Worm (Caenorhabditis elegans) whole organism, late embryonic: Measurements from ENCODE around the gene C33D9.3.

ENCODE experiments used
- C38D4.7 ChIP-seq: fragments of 200-800 bp; sonication (Bioruptor generic); optimal IDR thresholded peaks from 2 replicates; lab custom pipeline; 2018; ENCODE audit warnings: mild to moderate bottlenecking, missing genetic modification characterization, moderate library complexity, missing compliant biosample characterization
- F13H6.1 ChIP-seq: sonication (generic microtip); optimal IDR thresholded peaks from 2 replicates; lab custom pipeline; 2016; ENCODE audit warnings: missing genetic modification characterization, missing compliant biosample characterization
- K02D7.2 ChIP-seq: sonication (generic microtip); optimal IDR thresholded peaks from 2 replicates; lab custom pipeline; 2017; ENCODE audit warnings: mild to moderate bottlenecking, missing genetic modification characterization, missing compliant biosample characterization
- T23F11.4 ChIP-seq: fragments of 200-800 bp; sonication (Bioruptor generic); optimal IDR thresholded peaks from 2 replicates; lab custom pipeline; 2018; ENCODE audit warnings: mild to moderate bottlenecking, missing genetic modification characterization, missing compliant biosample characterization
- ama-1 ChIP-seq: fragments of 150-350 bp; optimal IDR thresholded peaks from 2 replicates; lab custom pipeline; 2014
- ceh-14 ChIP-seq: sonication (generic microtip); optimal IDR thresholded peaks from 2 replicates; lab custom pipeline; 2016; ENCODE audit warnings: missing genotype, missing genetic modification characterization, missing compliant biosample characterization
- ceh-18 ChIP-seq: sonication (generic microtip); optimal IDR thresholded peaks from 2 replicates; lab custom pipeline; 2016; ENCODE audit warnings: missing genetic modification characterization, missing compliant biosample characterization
- ceh-19 ChIP-seq: fragments of 200-800 bp; sonication (Bioruptor generic); optimal IDR thresholded peaks from 2 replicates; lab custom pipeline; 2018; ENCODE audit warnings: mild to moderate bottlenecking, missing genetic modification characterization, missing compliant biosample characterization
- ceh-22 ChIP-seq: sonication (generic microtip); optimal IDR thresholded peaks from 2 replicates; lab custom pipeline; 2017; ENCODE audit warnings: missing biosample characterization, missing genetic modification characterization
- ceh-30 ChIP-seq: fragments of 150-350 bp; optimal IDR thresholded peaks from 2 replicates; lab custom pipeline; 2014; ENCODE audit warnings: missing biosample characterization, missing genetic modification characterization
- ceh-31 ChIP-seq: sonication (generic microtip); optimal IDR thresholded peaks from 2 replicates; lab custom pipeline; 2016; ENCODE audit warnings: missing genetic modification characterization, missing compliant biosample characterization
- ceh-48 ChIP-seq: sonication (generic microtip); optimal IDR thresholded peaks from 2 replicates; lab custom pipeline; 2016; ENCODE audit warnings: missing genetic modification characterization, inconsistent platforms, missing compliant biosample characterization
- ceh-6 ChIP-seq: fragments of 200-800 bp; sonication (Bioruptor generic); optimal IDR thresholded peaks from 2 replicates; lab custom pipeline; 2018; ENCODE audit warnings: mild to moderate bottlenecking, missing genetic modification characterization, missing compliant biosample characterization
- elt-2 ChIP-seq: sonication (generic microtip); optimal IDR thresholded peaks from 2 replicates; lab custom pipeline; 2016; ENCODE audit warnings: missing genetic modification reagents, missing genetic modification characterization, missing compliant biosample characterization
- elt-4 ChIP-seq: sonication (generic microtip); optimal IDR thresholded peaks from 2 replicates; lab custom pipeline; 2016; ENCODE audit warnings: missing genetic modification characterization, missing compliant biosample characterization
- fkh-10 ChIP-seq: fragments of 150-350 bp; optimal IDR thresholded peaks from 2 replicates; lab custom pipeline; 2014; ENCODE audit warnings: missing biosample characterization, missing genetic modification reagents, missing genetic modification characterization
- gmeb-2 ChIP-seq: sonication (generic microtip); optimal IDR thresholded peaks from 2 replicates; lab custom pipeline; 2016; ENCODE audit warnings: missing genetic modification characterization, inconsistent platforms, missing compliant biosample characterization
- hlh-13 ChIP-seq: fragments of 200-800 bp; sonication (Bioruptor generic); optimal IDR thresholded peaks from 2 replicates; lab custom pipeline; 2018; ENCODE audit warnings: mild to moderate bottlenecking, missing genetic modification characterization, missing compliant biosample characterization
- hlh-30 ChIP-seq: sonication (generic microtip); optimal IDR thresholded peaks from 2 replicates; lab custom pipeline; 2017; ENCODE audit warnings: antibody characterized with exemption, missing genetic modification characterization, missing compliant biosample characterization; ENCODE audit not compliant: insufficient read depth
- hlh-6 ChIP-seq: sonication (generic microtip); optimal IDR thresholded peaks from 2 replicates; lab custom pipeline; 2016; ENCODE audit warnings: missing genotype, missing genetic modification characterization, missing compliant biosample characterization
- hlh-8 ChIP-seq: sonication (generic microtip); optimal IDR thresholded peaks from 2 replicates; lab custom pipeline; 2016; ENCODE audit warnings: missing genotype, missing genetic modification characterization, missing compliant biosample characterization
- mec-3 ChIP-seq: sonication (generic microtip); optimal IDR thresholded peaks from 2 replicates; lab custom pipeline; 2016; ENCODE audit warnings: borderline replicate concordance, missing genetic modification characterization, missing compliant biosample characterization
- nfya-1 ChIP-seq: sonication (generic microtip); optimal IDR thresholded peaks from 2 replicates; lab custom pipeline; 2017; ENCODE audit warnings: missing genetic modification characterization, mild to moderate bottlenecking, missing compliant biosample characterization, antibody characterized with exemption, moderate library complexity
- nhr-11 ChIP-seq: fragments of 150-350 bp; optimal IDR thresholded peaks from 2 replicates; lab custom pipeline; 2014; ENCODE audit warnings: missing biosample characterization, missing genetic modification characterization
- nhr-232 ChIP-seq: sonication (generic microtip); optimal IDR thresholded peaks from 2 replicates; lab custom pipeline; 2016; ENCODE audit warnings: missing genetic modification characterization, missing compliant biosample characterization
- pat-9 ChIP-seq: fragments of 200-800 bp; sonication (Bioruptor generic); optimal IDR thresholded peaks from 2 replicates; lab custom pipeline; 2018; ENCODE audit warnings: mild to moderate bottlenecking, missing genetic modification characterization, moderate library complexity, missing compliant biosample characterization
- pax-1 ChIP-seq: fragments of 150-350 bp; optimal IDR thresholded peaks from 2 replicates; lab custom pipeline; 2014; ENCODE audit warnings: missing biosample characterization, missing genetic modification characterization
- pqm-1 ChIP-seq: sonication (generic microtip); optimal IDR thresholded peaks from 2 replicates; lab custom pipeline; 2016; ENCODE audit warnings: missing genetic modification characterization, missing compliant biosample characterization
- ref-2 ChIP-seq: sonication (generic microtip); optimal IDR thresholded peaks from 2 replicates; lab custom pipeline; 2016; ENCODE audit warnings: missing genetic modification characterization, missing compliant biosample characterization
- rnt-1 ChIP-seq: sonication (generic microtip); optimal IDR thresholded peaks from 2 replicates; lab custom pipeline; 2016; ENCODE audit warnings: missing genetic modification characterization, missing compliant biosample characterization
- sdc-2 ChIP-seq: sonication (generic microtip); optimal IDR thresholded peaks from 2 replicates; lab custom pipeline; 2016; ENCODE audit warnings: missing genotype, missing genetic modification characterization, missing compliant biosample characterization
- sox-2 ChIP-seq: fragments of 200-800 bp; sonication (Bioruptor generic); IDR thresholded peaks from 2 replicates; pipeline ENCODE4 v1.3.6; 2022; ENCODE audit warnings: missing genetic modification reagents, missing genetic modification characterization, missing compliant biosample characterization
- sox-4 ChIP-seq: sonication (generic microtip); optimal IDR thresholded peaks from 2 replicates; lab custom pipeline; 2017; ENCODE audit warnings: mild to moderate bottlenecking, missing genetic modification characterization, inconsistent platforms, missing compliant biosample characterization
- syd-9 ChIP-seq: sonication (generic microtip); optimal IDR thresholded peaks from 2 replicates; lab custom pipeline; 2016; ENCODE audit warnings: mild to moderate bottlenecking, missing genetic modification characterization, moderate library complexity, missing compliant biosample characterization
- tbx-7 ChIP-seq: sonication (generic microtip); optimal IDR thresholded peaks from 2 replicates; lab custom pipeline; 2016; ENCODE audit warnings: missing genotype, missing genetic modification characterization, missing compliant biosample characterization
- unc-3 ChIP-seq, 2 experiments: fragments of 200-800 bp in 1 of 2; sonication (Bioruptor generic) in 1 of 2; sonication (generic microtip) in 1 of 2; conservative IDR thresholded peaks in 1 of 2; optimal IDR thresholded peaks in 1 of 2; 2 replicates each; pipeline versions ENCODE4 v1.3.6 to Lab custom; 2016 to 2022; ENCODE audit warnings: missing compliant biosample characterization in 2 of 2, missing genetic modification characterization in 2 of 2, missing genetic modification reagents in 1 of 2
- unc-42 ChIP-seq: sonication (generic microtip); optimal IDR thresholded peaks from 2 replicates; lab custom pipeline; 2016; ENCODE audit warnings: missing genotype, missing genetic modification characterization, missing compliant biosample characterization
- unc-86 ChIP-seq: sonication (generic microtip); optimal IDR thresholded peaks from 2 replicates; lab custom pipeline; 2016; ENCODE audit warnings: missing genetic modification characterization, missing compliant biosample characterization
- zip-5 ChIP-seq: sonication (generic microtip); optimal IDR thresholded peaks from 2 replicates; lab custom pipeline; 2016; ENCODE audit warnings: missing genetic modification characterization, missing compliant biosample characterization

Gene C33D9.3

ce11 chrIV:8761896-8762295 lies 30.8 kb downstream of the C33D9.3 start, which contains the start of the genes F20C5.11 and klp-11:
F20C5.11 (minus strand) TSS chrIV:8761996.
klp-11 (minus strand) TSS chrIV:8762066.
- TF ChIP-seq ceh-31 = no peak
- no peak for TF ChIP-seq nfya-1
- no peak for TF ChIP-seq ceh-14
- no peak for TF ChIP-seq nhr-11 (tag; lab: Kevin White, UChicago)
- TF ChIP-seq pqm-1 (tag; lab: Kevin White, UChicago) = no peak
- TF ChIP-seq hlh-8 (tag; lab: Kevin White, UChicago) = no peak
- no peak for TF ChIP-seq C38D4.7
- TF ChIP-seq nhr-232 = no peak
- no peak for TF ChIP-seq elt-2 (tag; lab: Kevin White, UChicago)
- no peak for TF ChIP-seq gmeb-2 (tag; lab: Kevin White, UChicago)
- TF ChIP-seq sox-2 (GFP tag; lab: Robert Waterston, UW) = no peak
- TF ChIP-seq hlh-30 (tag; lab: Kevin White, UChicago) = no peak
- TF ChIP-seq hlh-6 (tag; lab: Kevin White, UChicago) = no peak

DNA sequence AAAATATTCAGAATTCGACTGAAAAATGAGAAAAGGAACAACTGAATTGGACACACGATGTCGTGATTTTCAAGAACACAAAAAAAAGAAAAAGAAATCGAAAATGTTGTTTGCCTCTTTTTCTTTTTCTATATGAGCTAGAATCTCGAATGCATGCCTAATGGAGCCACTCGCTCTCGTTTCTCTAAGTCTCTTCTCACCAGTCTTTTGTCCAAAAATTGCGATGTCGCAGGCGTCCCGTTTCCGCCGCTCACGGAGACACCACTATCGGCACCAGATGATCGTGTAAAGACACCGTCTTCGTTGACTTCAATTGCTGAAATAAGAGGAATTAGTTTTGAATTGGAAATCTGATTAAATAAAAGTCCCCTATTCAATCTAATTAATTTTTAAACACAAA lies 34.1 kb downstream of the C33D9.3 start:
- no peak for TF ChIP-seq zip-5 (tag; lab: Kevin White, UChicago)
- peak; percentile 25 for TF ChIP-seq nfya-1
- TF ChIP-seq ceh-31 = peak; percentile 17
- no peak for TF ChIP-seq pat-9 (tag; lab: Kevin White, UChicago)
- TF ChIP-seq ceh-22 = no peak
- no peak for TF ChIP-seq ceh-6 (GFP tag; lab: Kevin White, UChicago)
- TF ChIP-seq hlh-13 = no peak
- peak; percentile 4 for TF ChIP-seq ceh-14
- TF ChIP-seq F13H6.1 (tag; lab: Kevin White, UChicago) = no peak
- TF ChIP-seq ceh-30 (tag; lab: Kevin White, UChicago) = no peak
- TF ChIP-seq unc-3 (GFP tag; conservative IDR thresholded peaks at IDR 0.05; lab: Robert Waterston, UW) = no peak
- TF ChIP-seq unc-3 (tag; optimal IDR thresholded peaks at IDR 0.05; lab: Kevin White, UChicago) = no peak
- no peak for TF ChIP-seq hlh-30 (tag; lab: Kevin White, UChicago)
- TF ChIP-seq T23F11.4 (GFP tag; lab: Kevin White, UChicago) = no peak
- TF ChIP-seq sox-4 (tag; lab: Kevin White, UChicago) = no peak
- peak; percentile 35 for TF ChIP-seq unc-42 (tag; lab: Kevin White, UChicago)
- no peak for TF ChIP-seq pax-1 (tag; lab: Kevin White, UChicago)
- no peak for TF ChIP-seq nhr-11 (tag; lab: Kevin White, UChicago)
- TF ChIP-seq fkh-10 (GFP tag; lab: Kevin White, UChicago) = no peak
- no peak for TF ChIP-seq hlh-8 (tag; lab: Kevin White, UChicago)

- peak; percentile 19 for TF ChIP-seq unc-42 (tag; lab: Kevin White, UChicago)
- peak; percentile 14 for TF ChIP-seq ceh-18 (tag; lab: Kevin White, UChicago)
- no peak for TF ChIP-seq sdc-2
Measured at ce11 chrIV:8757729-8758128, 35.0 kb downstream of the C33D9.3 start.

- no peak for TF ChIP-seq ceh-30 (tag; lab: Kevin White, UChicago)
- no peak for TF ChIP-seq rnt-1 (tag; lab: Kevin White, UChicago)
- TF ChIP-seq C38D4.7 = no peak
- TF ChIP-seq elt-4 (tag; lab: Kevin White, UChicago) = no peak
- no peak for TF ChIP-seq ceh-48 (tag; lab: Kevin White, UChicago)
- TF ChIP-seq nhr-11 (tag; lab: Kevin White, UChicago) = no peak
- TF ChIP-seq nfya-1 = no peak
Measured at ce11 chrIV:8754727-8755126, 38.0 kb downstream of the C33D9.3 start, which contains the start of gene elli-1. elli-1 (minus strand) TSS chrIV:8754827.

- TF ChIP-seq pat-9 (tag; lab: Kevin White, UChicago) = no peak
- TF ChIP-seq elt-4 (tag; lab: Kevin White, UChicago) = no peak
- TF ChIP-seq ceh-6 (GFP tag; lab: Kevin White, UChicago) = no peak
- TF ChIP-seq ceh-30 (tag; lab: Kevin White, UChicago) = no peak
- no peak for TF ChIP-seq ref-2
- TF ChIP-seq T23F11.4 (GFP tag; lab: Kevin White, UChicago) = no peak
- no peak for TF ChIP-seq syd-9 (tag; lab: Kevin White, UChicago)
- TF ChIP-seq mec-3 (tag; lab: Kevin White, UChicago) = no peak
- no peak for TF ChIP-seq tbx-7 (tag; lab: Kevin White, UChicago)
- TF ChIP-seq K02D7.2 (tag; lab: Kevin White, UChicago) = no peak
- no peak for TF ChIP-seq ama-1 (lab: Kevin White, UChicago)
- no peak for TF ChIP-seq ceh-19
- no peak for TF ChIP-seq unc-86 (tag; lab: Kevin White, UChicago)
- no peak for TF ChIP-seq ceh-22
Measured at ce11 chrIV:8754146-8754545, 38.6 kb downstream of the C33D9.3 start.
